Fruit fly (Drosophila melanogaster) whole organism, embryonic: ENCODE measurements around the gene PIG-S.
A peak's percentile ranks its signal among the peaks of the same experiment; 100 is the strongest.

Source experiments
- CG13424 ChIP-seq: fragments of 200-800 bp; sonication (Bioruptor generic); optimal IDR thresholded peaks from 2 replicates; lab custom pipeline; 2019; ENCODE audit warnings: missing biosample characterization, mild to moderate bottlenecking, missing genetic modification characterization, moderate library complexity
- CG14710 ChIP-seq: fragments of 200-800 bp; sonication (Bioruptor generic); optimal IDR thresholded peaks from 3 replicates; lab custom pipeline; 2019; ENCODE audit warnings: missing biosample characterization, mild to moderate bottlenecking, missing genetic modification characterization, moderate library complexity
- CG15073 ChIP-seq: fragments of 200-800 bp; sonication (Bioruptor generic); optimal IDR thresholded peaks from 2 replicates; lab custom pipeline; 2016; ENCODE audit warnings: missing biosample characterization, missing genetic modification characterization
- CG15696 ChIP-seq: fragments of 200-800 bp; sonication (Bioruptor generic); optimal IDR thresholded peaks from 2 replicates; lab custom pipeline; 2019; ENCODE audit warnings: missing biosample characterization, mild to moderate bottlenecking, missing genetic modification characterization, moderate library complexity
- CG17802 ChIP-seq: fragments of 200-800 bp; sonication (Bioruptor generic); optimal IDR thresholded peaks from 2 replicates; lab custom pipeline; 2018; ENCODE audit warnings: missing biosample characterization, mild to moderate bottlenecking, missing genetic modification characterization, moderate library complexity
- CG2120 ChIP-seq: fragments of 200-800 bp; sonication (Bioruptor generic); optimal IDR thresholded peaks from 3 replicates; lab custom pipeline; 2016; ENCODE audit warnings: missing biosample characterization, missing genetic modification characterization
- CG3838 ChIP-seq: fragments of 200-800 bp; sonication (Bioruptor generic); optimal IDR thresholded peaks from 3 replicates; lab custom pipeline; 2016; ENCODE audit warnings: missing biosample characterization, missing genetic modification characterization
- CG42726 ChIP-seq: fragments of 200-800 bp; sonication (Bioruptor generic); IDR thresholded peaks from 2 replicates; pipeline ENCODE4 v1.3.6; 2022; ENCODE audit warnings: missing biosample characterization, missing genetic modification characterization; ENCODE audit not compliant: partially characterized antibody
- CG7786 ChIP-seq: fragments of 200-800 bp; sonication (Bioruptor generic); optimal IDR thresholded peaks from 2 replicates; lab custom pipeline; 2016; ENCODE audit warnings: missing biosample characterization, missing genetic modification characterization
- CG7963 ChIP-seq: fragments of 200-800 bp; sonication (Bioruptor generic); IDR thresholded peaks from 3 replicates; pipeline ENCODE4 v1.3.6; 2022; ENCODE audit warnings: missing biosample characterization, missing genetic modification characterization; ENCODE audit not compliant: partially characterized antibody
- CG8388 ChIP-seq: fragments of 200-800 bp; sonication (Bioruptor generic); optimal IDR thresholded peaks from 2 replicates; lab custom pipeline; 2019; ENCODE audit warnings: missing biosample characterization, mild to moderate bottlenecking, missing genetic modification characterization, moderate library complexity
- CG8478 ChIP-seq: fragments of >200 bp; optimal IDR thresholded peaks from 2 replicates; lab custom pipeline; 2018
- CG9437 ChIP-seq: fragments of 200-800 bp; sonication (Bioruptor generic); optimal IDR thresholded peaks from 2 replicates; lab custom pipeline; 2018; ENCODE audit warnings: missing biosample characterization, mild to moderate bottlenecking, missing genetic modification characterization
- D19A ChIP-seq: fragments of 200-800 bp; optimal IDR thresholded peaks from 3 replicates; lab custom pipeline; 2019; ENCODE audit warnings: missing biosample characterization, mild to moderate bottlenecking, missing genetic modification characterization, moderate library complexity
- H2.0 ChIP-seq: fragments of 200-800 bp; sonication (Bioruptor generic); IDR thresholded peaks from 2 replicates; pipeline ENCODE4 v1.3.6; 2022; ENCODE audit warnings: missing biosample characterization, missing genetic modification characterization
- Hey ChIP-seq: fragments of 200-800 bp; sonication (Bioruptor generic); optimal IDR thresholded peaks from 3 replicates; lab custom pipeline; 2018; ENCODE audit warnings: missing biosample characterization, mild to moderate bottlenecking, missing genetic modification characterization
- HmgZ ChIP-seq: fragments of 200-800 bp; sonication (Bioruptor generic); optimal IDR thresholded peaks from 2 replicates; lab custom pipeline; 2018; ENCODE audit warnings: missing biosample characterization, mild to moderate bottlenecking, missing genetic modification characterization
- Nf-YA ChIP-seq: fragments of 200-800 bp; sonication (Bioruptor generic); IDR thresholded peaks from 2 replicates; pipeline ENCODE4 v1.3.6; 2022; ENCODE audit warnings: missing biosample characterization, missing genetic modification characterization
- Nf-YC ChIP-seq: fragments of 200-800 bp; optimal IDR thresholded peaks from 3 replicates; lab custom pipeline; 2019; ENCODE audit warnings: missing biosample characterization, mild to moderate bottlenecking, missing genetic modification characterization, moderate library complexity
- abd-A ChIP-seq: fragments of 200-800 bp; sonication (Bioruptor generic); optimal IDR thresholded peaks from 3 replicates; lab custom pipeline; 2019; ENCODE audit warnings: missing biosample characterization, mild to moderate bottlenecking, missing genetic modification characterization, moderate library complexity
- bbx ChIP-seq: fragments of 200-800 bp; sonication (Bioruptor generic); IDR thresholded peaks from 2 replicates; pipeline ENCODE4 v1.3.6; 2022; ENCODE audit warnings: missing biosample characterization, missing genetic modification characterization; ENCODE audit not compliant: partially characterized antibody
- bcd ChIP-seq: fragments of 200-800 bp; sonication (Bioruptor generic); optimal IDR thresholded peaks from 2 replicates; lab custom pipeline; 2017; ENCODE audit warnings: missing biosample characterization, mild to moderate bottlenecking, missing genetic modification characterization
- bsh ChIP-seq, 2 experiments: fragments of 200-800 bp; sonication (Bioruptor generic); optimal IDR thresholded peaks; 2 replicates each; lab custom pipeline; 2017 to 2018; ENCODE audit warnings: mild to moderate bottlenecking in 2 of 2, missing biosample characterization in 2 of 2, missing genetic modification characterization in 2 of 2, moderate library complexity in 1 of 2
- cad ChIP-seq: fragments of >200 bp; optimal IDR thresholded peaks from 2 replicates; lab custom pipeline; 2017; ENCODE audit warnings: missing biosample characterization, missing genetic modification characterization
- dpn ChIP-seq, 2 experiments: fragments of 200-800 bp; sonication (Bioruptor generic); optimal IDR thresholded peaks; 3 replicates each; lab custom pipeline; 2016; ENCODE audit warnings: missing biosample characterization in 2 of 2, missing genetic modification characterization in 2 of 2
- esg ChIP-seq: fragments of 200-800 bp; sonication (Bioruptor generic); conservative IDR thresholded peaks from 2 replicates; pipeline ENCODE4 v1.3.6; 2022; ENCODE audit warnings: missing biosample characterization, missing genetic modification characterization
- jumu ChIP-seq: fragments of 200-800 bp; sonication (Bioruptor generic); optimal IDR thresholded peaks from 3 replicates; lab custom pipeline; 2016; ENCODE audit warnings: missing biosample characterization, missing genetic modification characterization
- lov ChIP-seq, 2 experiments: fragments of 200-800 bp in 1 of 2; fragments of >200 bp in 1 of 2; sonication (Bioruptor generic) in 1 of 2; IDR thresholded peaks in 1 of 2; optimal IDR thresholded peaks in 1 of 2; 2 replicates in 1 of 2; 3 replicates in 1 of 2; pipeline versions ENCODE4 v1.3.6 to Lab custom; 2017 to 2022; ENCODE audit warnings: missing biosample characterization in 1 of 2, missing genetic modification characterization in 1 of 2
- odd ChIP-seq: fragments of 200-800 bp; sonication (Bioruptor generic); optimal IDR thresholded peaks from 2 replicates; lab custom pipeline; 2017; ENCODE audit warnings: missing biosample characterization, mild to moderate bottlenecking, missing genetic modification characterization
- phol ChIP-seq: fragments of 200-800 bp; sonication (Bioruptor generic); optimal IDR thresholded peaks from 3 replicates; lab custom pipeline; 2018; ENCODE audit warnings: missing biosample characterization, mild to moderate bottlenecking, missing genetic modification characterization, moderate library complexity
- salm ChIP-seq: fragments of 200-800 bp; sonication (Bioruptor generic); optimal IDR thresholded peaks from 2 replicates; lab custom pipeline; 2018; ENCODE audit warnings: missing biosample characterization, mild to moderate bottlenecking, missing genetic modification characterization
- sens ChIP-seq: fragments of 200-800 bp; sonication (Bioruptor generic); peaks from one replicate; lab custom pipeline; 2016; ENCODE audit warnings: missing biosample characterization, missing genetic modification characterization
- stc ChIP-seq: fragments of 200-800 bp; sonication (Bioruptor generic); IDR thresholded peaks from 2 replicates; pipeline ENCODE4 v1.3.6; 2022; ENCODE audit warnings: missing biosample characterization, missing genetic modification characterization
- trem ChIP-seq: fragments of 200-800 bp; optimal IDR thresholded peaks from 3 replicates; lab custom pipeline; 2019; ENCODE audit warnings: missing biosample characterization, mild to moderate bottlenecking, missing genetic modification characterization, moderate library complexity

Gene PIG-S

dm6 chr3R:24917814-24918636, at the start of gene PIG-S, which contains the start of the genes sud1 and CG11168 (continued):
- TF ChIP-seq CG9437 (GFP tag; lab: Kevin White, UChicago) = peak; percentile 46
- no peak for TF ChIP-seq Nf-YC
- TF ChIP-seq H2.0 (GFP tag; lab: Robert Waterston, UW) = peak; percentile 68
- peak; percentile 48 for TF ChIP-seq CG2120 (GFP tag; lab: Kevin White, UChicago)
- peak in 1 of 2 experiments; percentile 62 for TF ChIP-seq dpn (GFP tag; optimal IDR thresholded peaks at IDR 0.05; lab: Kevin White, UChicago)
- TF ChIP-seq phol = peak; percentile 81
- TF ChIP-seq CG3838 (GFP tag; lab: Kevin White, UChicago) = peak; percentile 18
- peak; percentile 68 for TF ChIP-seq bbx
- peak; percentile 17 for TF ChIP-seq salm
- peak; percentile 59 for TF ChIP-seq bcd (GFP tag; lab: Kevin White, UChicago)
- TF ChIP-seq jumu (GFP tag; lab: Kevin White, UChicago) = no peak
- TF ChIP-seq CG8388 (GFP tag; lab: Kevin White, UChicago) = peak; percentile 50
- TF ChIP-seq CG15073 (GFP tag; lab: Kevin White, UChicago) = no peak
- peak; percentile 68 for TF ChIP-seq CG13424 (tag; lab: Kevin White, UChicago)
- peak; percentile 73 for TF ChIP-seq trem (tag; lab: Kevin White, UChicago)
- TF ChIP-seq odd (GFP tag; lab: Kevin White, UChicago) = no peak
- TF ChIP-seq Hey (tag; lab: Kevin White, UChicago) = no peak
- TF ChIP-seq CG7786 (GFP tag; lab: Kevin White, UChicago) = no peak
- TF ChIP-seq esg (GFP tag; lab: Robert Waterston, UW) = peak; percentile 52; the same call in 1 of the 2 replicates
- TF ChIP-seq CG7963 (GFP tag; lab: Robert Waterston, UW) = peak; percentile 54; the same call in 1 of the 3 replicates
- peak; percentile 81 for TF ChIP-seq CG14710 (tag; lab: Kevin White, UChicago)
- peak in 1 of 2 experiments; percentile 63 for TF ChIP-seq bsh (GFP tag; optimal IDR thresholded peaks at IDR 0.05; lab: Kevin White, UChicago)
- TF ChIP-seq lov (optimal IDR thresholded peaks at IDR 0.05; lab: Kevin White, UChicago) = no peak
- 0 out of 3 replicates have a peak, but pooled peaks have one; percentile 23 for TF ChIP-seq lov (GFP tag; IDR thresholded peaks at IDR 0.05; lab: Robert Waterston, UW)
- TF ChIP-seq CG8478 (lab: Kevin White, UChicago) = no peak
- no peak for TF ChIP-seq stc
- TF ChIP-seq abd-A (tag; lab: Kevin White, UChicago) = no peak
- TF ChIP-seq HmgZ (tag; lab: Kevin White, UChicago) = peak; percentile 64
- peak; percentile 63 for TF ChIP-seq CG15696 (tag; lab: Kevin White, UChicago)
- 0 out of 2 replicates have a peak, but pooled peaks have one; percentile 42 for TF ChIP-seq CG42726 (GFP tag; lab: Robert Waterston, UW)

- TF ChIP-seq D19A (peak; percentile 12), Nf-YA (no peak)
Observed at dm6 chr3R:24966578-24966977, 48.9 kb upstream of the PIG-S start.

dm6 chr3R:24965403-24965802, 47.7 kb upstream of the PIG-S start:
- TF ChIP-seq sens (GFP tag; lab: Kevin White, UChicago) (peak; percentile 28), cad (GFP tag; lab: Kevin White, UChicago) (no peak), CG17802 (no peak)
